Worm (Caenorhabditis elegans): ENCODE data around the gene srx-42.

srx-42 gene

ce11 chrV:13879241-13879640 is 41.6 kb upstream of the srx-42 start, which contains the start of gene lbp-7:
Gene lbp-7 (plus strand): TSS chrV:13879552.
- TF ChIP-seq zip-4 (GFP tag; optimal IDR thresholded peaks at IDR 0.05) (no peak), pqm-1 (tag; optimal IDR thresholded peaks at IDR 0.05) (no peak), nhr-85 (tag) (no peak), elt-2 (tag; optimal IDR thresholded peaks at IDR 0.05) (peak; percentile 86), tlp-1 (tag; optimal IDR thresholded peaks at IDR 0.05) (peak; percentile 8), nhr-237 (tag; optimal IDR thresholded peaks at IDR 0.05) (no peak), nhr-20 (tag; optimal IDR thresholded peaks at IDR 0.05) (peak; percentile 5)

DNA sequence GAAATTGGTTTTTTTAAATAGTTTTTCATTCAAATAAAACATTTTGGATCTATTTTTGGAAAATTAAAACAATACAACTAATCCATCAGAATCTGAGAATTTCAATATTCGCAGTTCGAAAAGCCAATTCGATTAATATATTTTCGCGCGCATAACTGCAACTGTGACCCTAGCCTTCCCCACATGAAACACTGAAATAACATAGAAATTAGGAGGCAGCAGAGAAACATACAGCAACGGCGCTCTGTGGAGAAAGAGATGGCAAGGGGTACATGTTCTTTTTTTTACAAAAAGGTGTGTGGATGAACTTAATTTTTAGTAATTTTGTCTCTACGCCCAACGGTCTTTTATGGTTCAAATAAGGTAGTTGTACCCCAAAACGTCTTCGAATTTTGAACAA is 40.7 kb upstream of the srx-42 start:
- TF ChIP-seq nhr-90 (tag; optimal IDR thresholded peaks at IDR 0.05; ENCODE audit: poor library complexity) (no peak), sox-4 (tag; optimal IDR thresholded peaks at IDR 0.05) (no peak), lin-13 (GFP tag; optimal IDR thresholded peaks at IDR 0.05) (no peak), snu-23 (GFP tag; optimal IDR thresholded peaks at IDR 0.05) (peak; percentile 15), ces-1 (GFP tag; optimal IDR thresholded peaks at IDR 0.05) (no peak), nhr-12 (tag; optimal IDR thresholded peaks at IDR 0.05) (no peak), C16A3.4 (tag; optimal IDR thresholded peaks at IDR 0.05) (no peak), fkh-8 (tag; optimal IDR thresholded peaks at IDR 0.05) (no peak), swsn-7 (tag; optimal IDR thresholded peaks at IDR 0.05) (no peak), unc-62 (GFP tag; optimal IDR thresholded peaks at IDR 0.05) (no peak), pax-3 (tag; optimal IDR thresholded peaks at IDR 0.05) (no peak), pag-3 (tag; optimal IDR thresholded peaks at IDR 0.05; ENCODE audit: borderline replicate concordance, insufficient read depth) (no peak), dpl-1 (GFP tag; optimal IDR thresholded peaks at IDR 0.05) (peak; percentile 6 to 62 (median 56)), lin-14 (GFP tag; optimal IDR thresholded peaks at IDR 0.05) (peak; percentile 58), aly-2 (tag; optimal IDR thresholded peaks at IDR 0.05) (no peak), ceh-8 (GFP tag; optimal IDR thresholded peaks at IDR 0.05) (no peak), ztf-11 (tag; optimal IDR thresholded peaks at IDR 0.05) (no peak), mab-9 (GFP tag; IDR thresholded peaks at IDR 0.05) (no peak), efl-1 (optimal IDR thresholded peaks at IDR 0.05) (peak; percentile 39 to 54), efl-1 (GFP tag; optimal IDR thresholded peaks at IDR 0.05 in 1 of 2) (peak; percentile 57 to 87), nhr-76 (tag; optimal IDR thresholded peaks at IDR 0.05) (no peak), tlp-1 (tag; optimal IDR thresholded peaks at IDR 0.05) (no peak), Y116A8C.19 (tag; optimal IDR thresholded peaks at IDR 0.05; ENCODE audit: borderline replicate concordance) (no peak), rnt-1 (tag; optimal IDR thresholded peaks at IDR 0.05) (peak; percentile 3), nhr-47 (tag; optimal IDR thresholded peaks at IDR 0.05) (no peak), blmp-1 (tag; optimal IDR thresholded peaks at IDR 0.05) (peak; percentile 4), lin-35 (GFP tag; optimal IDR thresholded peaks at IDR 0.05) (peak; percentile 19 to 55), mdl-1 (tag; optimal IDR thresholded peaks at IDR 0.05) (no peak), lin-39 (tag; optimal IDR thresholded peaks at IDR 0.05) (no peak), pqm-1 (tag; optimal IDR thresholded peaks at IDR 0.05) (no peak), mef-2 (tag; optimal IDR thresholded peaks at IDR 0.05) (no peak), snpc-4 (tag; optimal IDR thresholded peaks at IDR 0.05) (no peak), lsy-2 (tag; optimal IDR thresholded peaks at IDR 0.05) (peak in 1 of 2 experiments; percentile 41), nhr-28 (tag; optimal IDR thresholded peaks at IDR 0.05) (no peak), zip-4 (GFP tag; optimal IDR thresholded peaks at IDR 0.05) (no peak)

ce11 chrV:13880607-13881006 is 40.2 kb upstream of the srx-42 start, which contains the start of gene T22G5.3:
Gene T22G5.3 (plus strand): TSS chrV:13880907.
- no peak for TF ChIP-seq lin-15B (tag; optimal IDR thresholded peaks at IDR 0.05)
- TF ChIP-seq aha-1 (tag; optimal IDR thresholded peaks at IDR 0.05): no peak
- no peak for TF ChIP-seq hlh-17 (GFP tag; optimal IDR thresholded peaks at IDR 0.05; ENCODE audit: borderline replicate concordance)
- no peak for TF ChIP-seq ceh-88 (GFP tag; IDR thresholded peaks at IDR 0.05)
- TF ChIP-seq lir-3 (tag; optimal IDR thresholded peaks at IDR 0.05; ENCODE audit: poor library complexity): no peak
- no peak for TF ChIP-seq pqm-1 (tag; optimal IDR thresholded peaks at IDR 0.05)
- no peak for TF ChIP-seq unc-62 (GFP tag; optimal IDR thresholded peaks at IDR 0.05)
- no peak for TF ChIP-seq efl-1 (optimal IDR thresholded peaks at IDR 0.05)
- no peak for TF ChIP-seq efl-1 (GFP tag; optimal IDR thresholded peaks at IDR 0.05 in 1 of 2)
- TF ChIP-seq Y116A8C.19 (tag; optimal IDR thresholded peaks at IDR 0.05; ENCODE audit: borderline replicate concordance): no peak

All from whole organism, L1 larva.